ENCODE assay signal across 1 fruit fly cellular context in the genomic region with DNA sequence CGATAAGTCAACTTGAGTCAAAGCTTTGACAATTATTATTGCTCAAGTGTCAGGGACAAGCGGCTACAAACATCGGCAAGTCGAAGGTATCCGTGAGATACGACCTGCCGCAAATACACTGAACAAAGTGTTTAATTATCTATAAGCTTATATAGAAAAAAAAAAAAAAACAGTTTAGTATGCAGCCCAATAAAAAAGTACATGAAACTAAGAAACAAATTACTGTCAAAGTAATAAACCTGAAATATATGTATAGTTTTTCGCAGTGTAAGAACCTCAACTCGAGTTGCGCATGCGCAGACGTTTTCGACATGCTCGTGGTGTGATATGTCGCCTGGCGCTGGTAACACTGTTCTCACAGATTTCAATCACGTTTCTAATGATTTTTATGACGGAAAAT.
TF ChIP-seq lines count a peak whose summit lies in the region.

No protein-coding gene starts in this region.

TF ChIP-seq in whole organism, embryonic, 481 proteins besides CTCF, POLR2A, EP300 and RAD21 (continued from another document):
- TF ChIP-seq PHDP (tag; optimal IDR thresholded peaks at IDR 0.05; lab: Kevin White, UChicago) (peak; percentile 39), ap (GFP tag; IDR thresholded peaks at IDR 0.05; lab: Robert Waterston, UW) (no peak), CG5953 (GFP tag; IDR thresholded peaks at IDR 0.05; lab: Robert Waterston, UW) (no peak), z (GFP tag; IDR thresholded peaks at IDR 0.05; lab: Robert Waterston, UW) (no peak), CG34376 (GFP tag; optimal IDR thresholded peaks at IDR 0.05; lab: Kevin White, UChicago) (no peak), Awh (GFP tag; IDR thresholded peaks at IDR 0.05; lab: Robert Waterston, UW) (0 out of 2 replicates have a peak, but pooled peaks have one; percentile 15), nmo (GFP tag; optimal IDR thresholded peaks at IDR 0.05; lab: Kevin White, UChicago) (peak; percentile 45), caup (GFP tag; optimal IDR thresholded peaks at IDR 0.05; lab: Kevin White, UChicago; ENCODE audit: severe bottlenecking) (no peak), CG1647 (GFP tag; optimal IDR thresholded peaks at IDR 0.05; lab: Kevin White, UChicago) (no peak), E2f2 (GFP tag; IDR thresholded peaks at IDR 0.05; lab: Robert Waterston, UW) (0 out of 2 replicates have a peak, but pooled peaks have one; percentile 13), CG2875 (GFP tag; optimal IDR thresholded peaks at IDR 0.05; lab: Kevin White, UChicago) (peak; percentile 36), wor (GFP tag; IDR thresholded peaks at IDR 0.05; lab: Robert Waterston, UW) (peak; percentile 33; the same call in 1 of the 2 replicates), Elba2 (GFP tag; optimal IDR thresholded peaks at IDR 0.05; lab: Kevin White, UChicago) (peak; percentile 57), CG8089 (GFP tag; optimal IDR thresholded peaks at IDR 0.05; lab: Kevin White, UChicago) (peak; percentile 22), Rx (GFP tag; IDR thresholded peaks at IDR 0.05; lab: Robert Waterston, UW) (peak; percentile 34; the same call in 1 of the 2 replicates), prd (optimal IDR thresholded peaks at IDR 0.05; lab: Kevin White, UChicago) (no peak), prd (GFP tag; IDR thresholded peaks at IDR 0.05; lab: Robert Waterston, UW) (peak; percentile 81), NC2β (GFP tag; optimal IDR thresholded peaks at IDR 0.05; lab: Kevin White, UChicago) (peak; percentile 35), CG17568 (GFP tag; optimal IDR thresholded peaks at IDR 0.05; lab: Kevin White, UChicago) (peak; percentile 2), Xrp1 (GFP tag; IDR thresholded peaks at IDR 0.05; lab: Robert Waterston, UW) (peak; percentile 78), gro (GFP tag; optimal IDR thresholded peaks at IDR 0.05; lab: Kevin White, UChicago) (no peak), Nf-YC (tag; optimal IDR thresholded peaks at IDR 0.05; lab: Kevin White, UChicago) (no peak), grau (tag; optimal IDR thresholded peaks at IDR 0.05; lab: Kevin White, UChicago) (peak; percentile 42), aop (GFP tag; IDR thresholded peaks at IDR 0.05; lab: Robert Waterston, UW) (no peak), Six4 (GFP tag; optimal IDR thresholded peaks at IDR 0.05; lab: Kevin White, UChicago) (no peak), row (GFP tag; IDR thresholded peaks at IDR 0.05; lab: Robert Waterston, UW) (peak; percentile 65; the same call in 2 of the 3 replicates), cg (GFP tag; optimal IDR thresholded peaks at IDR 0.05; lab: Kevin White, UChicago) (no peak), Vsx1 (GFP tag; optimal IDR thresholded peaks at IDR 0.05; lab: Kevin White, UChicago) (peak; percentile 47), Mes4 (GFP tag; optimal IDR thresholded peaks at IDR 0.05; lab: Kevin White, UChicago) (peak; percentile 11), Spps (tag; optimal IDR thresholded peaks at IDR 0.05; lab: Kevin White, UChicago) (peak; percentile 43), so (GFP tag; IDR thresholded peaks at IDR 0.05; lab: Robert Waterston, UW) (no peak), Dip2 (GFP tag; IDR thresholded peaks at IDR 0.05; lab: Robert Waterston, UW) (no peak), CG11456 (GFP tag; IDR thresholded peaks at IDR 0.05; lab: Robert Waterston, UW) (no peak), CG1024 (GFP tag; IDR thresholded peaks at IDR 0.05; lab: Robert Waterston, UW) (0 out of 2 replicates have a peak, but pooled peaks have one; percentile 2), CkIIα-i1 (GFP tag; IDR thresholded peaks at IDR 0.05; lab: Robert Waterston, UW) (no peak), CG12659 (GFP tag; optimal IDR thresholded peaks at IDR 0.05; lab: Kevin White, UChicago) (peak; percentile 19), kni (GFP tag; optimal IDR thresholded peaks at IDR 0.05; lab: Kevin White, UChicago) (peak; percentile 24), inv (GFP tag; IDR thresholded peaks at IDR 0.05; lab: Robert Waterston, UW; ENCODE audit: partially characterized antibody) (no peak), sisA (GFP tag; IDR thresholded peaks at IDR 0.05; lab: Robert Waterston, UW) (0 out of 2 replicates have a peak, but pooled peaks have one; percentile 26), Atf3 (GFP tag; optimal IDR thresholded peaks at IDR 0.05; lab: Kevin White, UChicago) (peak; percentile 0), CG12391 (tag; optimal IDR thresholded peaks at IDR 0.05; lab: Kevin White, UChicago) (peak; percentile 66), crp (GFP tag; optimal IDR thresholded peaks at IDR 0.05; lab: Kevin White, UChicago) (no peak), CG17385 (GFP tag; optimal IDR thresholded peaks at IDR 0.05; lab: Kevin White, UChicago) (peak; percentile 35), CG7271 (tag; optimal IDR thresholded peaks at IDR 0.05; lab: Kevin White, UChicago) (peak; percentile 16), ranshi (GFP tag; IDR thresholded peaks at IDR 0.05; lab: Robert Waterston, UW) (peak; percentile 22; the same call in 1 of the 2 replicates), CG17829 (tag; optimal IDR thresholded peaks at IDR 0.05; lab: Kevin White, UChicago) (peak; percentile 55), her (GFP tag; optimal IDR thresholded peaks at IDR 0.05; lab: Kevin White, UChicago) (no peak), tna (GFP tag; IDR thresholded peaks at IDR 0.05; lab: Robert Waterston, UW; ENCODE audit: partially characterized antibody) (no peak), CG18476 (GFP tag; optimal IDR thresholded peaks at IDR 0.05; lab: Kevin White, UChicago) (no peak), CG7839 (tag; optimal IDR thresholded peaks at IDR 0.05; lab: Kevin White, UChicago) (peak; percentile 40), Rfx (GFP tag; IDR thresholded peaks at IDR 0.05; lab: Robert Waterston, UW) (peak; percentile 40; the same call in 1 of the 2 replicates), Dbx (GFP tag; IDR thresholded peaks at IDR 0.05; lab: Robert Waterston, UW) (no peak), corto (GFP tag; optimal IDR thresholded peaks at IDR 0.05; lab: Kevin White, UChicago) (no peak), phol (tag; optimal IDR thresholded peaks at IDR 0.05; lab: Kevin White, UChicago) (peak; percentile 58), chif (GFP tag; optimal IDR thresholded peaks at IDR 0.05; lab: Kevin White, UChicago) (peak; percentile 60 to 72), CG2889 (GFP tag; IDR thresholded peaks at IDR 0.05; lab: Robert Waterston, UW) (no peak), Ptx1 (GFP tag; IDR thresholded peaks at IDR 0.05; lab: Robert Waterston, UW) (peak; percentile 37; the same call in 1 of the 2 replicates), zen (tag; optimal IDR thresholded peaks at IDR 0.05; lab: Kevin White, UChicago) (peak; percentile 46), tin (GFP tag; optimal IDR thresholded peaks at IDR 0.05; lab: Kevin White, UChicago) (peak; percentile 41), CG6689 (GFP tag; IDR thresholded peaks at IDR 0.05; lab: Robert Waterston, UW) (peak; percentile 62), CG33557 (GFP tag; optimal IDR thresholded peaks at IDR 0.05; lab: Kevin White, UChicago) (peak; percentile 67), tx (GFP tag; optimal IDR thresholded peaks at IDR 0.05; lab: Kevin White, UChicago) (peak; percentile 14), Drgx (GFP tag; IDR thresholded peaks at IDR 0.05; lab: Robert Waterston, UW) (no peak), unpg (GFP tag; optimal IDR thresholded peaks at IDR 0.05; lab: Kevin White, UChicago) (peak; percentile 71), CG10979 (tag; optimal IDR thresholded peaks at IDR 0.05; lab: Kevin White, UChicago) (peak; percentile 65), NC2α (GFP tag; optimal IDR thresholded peaks at IDR 0.05; lab: Kevin White, UChicago) (peak; percentile 39), B-H1 (GFP tag; IDR thresholded peaks at IDR 0.05; lab: Robert Waterston, UW) (no peak), dm (GFP tag; optimal IDR thresholded peaks at IDR 0.05; lab: Kevin White, UChicago) (peak; percentile 11), CG32767 (GFP tag; IDR thresholded peaks at IDR 0.05; lab: Robert Waterston, UW) (0 out of 2 replicates have a peak, but pooled peaks have one; percentile 16), br (optimal IDR thresholded peaks at IDR 0.05; lab: Kevin White, UChicago) (no peak), jumu (GFP tag; optimal IDR thresholded peaks at IDR 0.05; lab: Kevin White, UChicago) (peak; percentile 7), CG12219 (GFP tag; optimal IDR thresholded peaks at IDR 0.05; lab: Kevin White, UChicago) (no peak), slou (GFP tag; optimal IDR thresholded peaks at IDR 0.05; lab: Kevin White, UChicago) (no peak), Dek (tag; optimal IDR thresholded peaks at IDR 0.05; lab: Kevin White, UChicago) (no peak), dysf (GFP tag; IDR thresholded peaks at IDR 0.05; lab: Robert Waterston, UW) (peak; percentile 41; the same call in 1 of the 3 replicates), CG15601 (tag; optimal IDR thresholded peaks at IDR 0.05; lab: Kevin White, UChicago) (peak; percentile 39), CG31441 (GFP tag; IDR thresholded peaks at IDR 0.05; lab: Robert Waterston, UW) (0 out of 2 replicates have a peak, but pooled peaks have one; percentile 31), Blimp-1 (GFP tag; optimal IDR thresholded peaks at IDR 0.05; lab: Kevin White, UChicago) (peak; percentile 54), CG14710 (tag; optimal IDR thresholded peaks at IDR 0.05; lab: Kevin White, UChicago) (peak; percentile 53), tup (GFP tag; optimal IDR thresholded peaks at IDR 0.05; lab: Kevin White, UChicago) (peak; percentile 50), fd96Cb (tag; optimal IDR thresholded peaks at IDR 0.05; lab: Kevin White, UChicago) (peak; percentile 24), CG7786 (GFP tag; optimal IDR thresholded peaks at IDR 0.05; lab: Kevin White, UChicago) (no peak), CG4617 (GFP tag; optimal IDR thresholded peaks at IDR 0.05; lab: Kevin White, UChicago; ENCODE audit: borderline replicate concordance) (peak; percentile 13), CG8765 (GFP tag; IDR thresholded peaks at IDR 0.05; lab: Robert Waterston, UW) (peak; percentile 69; the same call in 1 of the 2 replicates), da (GFP tag; optimal IDR thresholded peaks at IDR 0.05; lab: Kevin White, UChicago) (no peak), CG8290 (GFP tag; optimal IDR thresholded peaks at IDR 0.05; lab: Kevin White, UChicago) (peak; percentile 0), CG8290 (tag; optimal IDR thresholded peaks at IDR 0.05; lab: Kevin White, UChicago) (no peak), dan (GFP tag; IDR thresholded peaks at IDR 0.05; lab: Robert Waterston, UW) (peak; percentile 35; the same call in 1 of the 2 replicates), Hr3 (GFP tag; optimal IDR thresholded peaks at IDR 0.05; lab: Kevin White, UChicago) (peak; percentile 47), mirr (GFP tag; optimal IDR thresholded peaks at IDR 0.05; lab: Kevin White, UChicago) (no peak), Adf1 (GFP tag; IDR thresholded peaks at IDR 0.05; lab: Robert Waterston, UW) (no peak), Oli (tag; optimal IDR thresholded peaks at IDR 0.05; lab: Kevin White, UChicago) (peak; percentile 43), stwl (tag; optimal IDR thresholded peaks at IDR 0.05; lab: Kevin White, UChicago) (peak; percentile 30), CG2120 (GFP tag; optimal IDR thresholded peaks at IDR 0.05; lab: Kevin White, UChicago) (peak; percentile 26), az2 (GFP tag; optimal IDR thresholded peaks at IDR 0.05; lab: Kevin White, UChicago) (peak; percentile 69), Aef1 (GFP tag; IDR thresholded peaks at IDR 0.05; lab: Robert Waterston, UW) (no peak), knrl (GFP tag; IDR thresholded peaks at IDR 0.05; lab: Robert Waterston, UW; ENCODE audit: partially characterized antibody) (no peak)
